Worm (Caenorhabditis elegans) whole organism, L2 larva: Measurements from ENCODE around the gene F55F3.4.

Experiments used
- ZK546.5 ChIP-seq: sonication (generic microtip); optimal IDR thresholded peaks from 2 replicates; lab custom pipeline; 2017; ENCODE audit warnings: missing biosample characterization, missing genetic modification characterization
- nhr-129 ChIP-seq: fragments of 150-350 bp; optimal IDR thresholded peaks from 2 replicates; lab custom pipeline; 2014; ENCODE audit warnings: missing biosample characterization, missing genetic modification characterization
- nhr-23 ChIP-seq: fragments of 150-350 bp; optimal IDR thresholded peaks from 2 replicates; lab custom pipeline; 2014; ENCODE audit warnings: missing biosample characterization, missing genetic modification reagents, missing genetic modification characterization
- nhr-77 ChIP-seq: fragments of 150-350 bp; optimal IDR thresholded peaks from 2 replicates; lab custom pipeline; 2014; ENCODE audit warnings: missing biosample characterization, missing genetic modification characterization
- snpc-4 ChIP-seq: fragments of 150-350 bp; optimal IDR thresholded peaks from 2 replicates; lab custom pipeline; 2014; ENCODE audit warnings: missing biosample characterization, missing genetic modification characterization
- unc-55 ChIP-seq: fragments of 150-350 bp; sonication (generic microtip); optimal IDR thresholded peaks from 3 replicates; lab custom pipeline; 2014; ENCODE audit warnings: missing biosample characterization, missing genetic modification reagents, missing genetic modification characterization
- unc-62 ChIP-seq: fragments of 150-350 bp; optimal IDR thresholded peaks from 2 replicates; lab custom pipeline; 2014; ENCODE audit warnings: missing biosample characterization, missing genetic modification reagents, missing genetic modification characterization
- ztf-4 ChIP-seq: fragments of 150-350 bp; optimal IDR thresholded peaks from 2 replicates; lab custom pipeline; 2014; ENCODE audit warnings: missing biosample characterization, missing genetic modification characterization

ce11 chrX:13772734-13773133 lies 12.6 kb upstream of the F55F3.4 start:
- TF ChIP-seq unc-62 (no peak), ztf-4 (tag; lab: Kevin White, UChicago) (no peak), nhr-23 (tag; lab: Kevin White, UChicago) (no peak), nhr-77 (tag; lab: Kevin White, UChicago) (no peak), ZK546.5 (no peak), snpc-4 (tag; lab: Kevin White, UChicago) (no peak), unc-55 (no peak), nhr-129 (tag; lab: Kevin White, UChicago) (no peak)
